Fruit fly (Drosophila melanogaster): ENCODE measurements around the gene CG46339.

The CG46339 gene

dm6 chr3R:26988412-26988981, 72.9 kb downstream of the CG46339 start, which contains the start of gene CG31075 (continued):
- TF ChIP-seq Sp1 (GFP tag; optimal IDR thresholded peaks at IDR 0.05) = peak; percentile 90
- peak; percentile 81 for TF ChIP-seq Hnf4 (GFP tag; optimal IDR thresholded peaks at IDR 0.05)
- TF ChIP-seq ey (GFP tag; optimal IDR thresholded peaks at IDR 0.05) = peak; percentile 83
- TF ChIP-seq Hr78 (GFP tag; optimal IDR thresholded peaks at IDR 0.05) = no peak
- TF ChIP-seq foxo (GFP tag; optimal IDR thresholded peaks at IDR 0.05) = peak in 1 of 2 experiments; percentile 97
- TF ChIP-seq fru (GFP tag; optimal IDR thresholded peaks at IDR 0.05) = peak; percentile 90

- TF ChIP-seq sage (GFP tag; optimal IDR thresholded peaks at IDR 0.05) (peak; percentile 59), br (GFP tag; optimal IDR thresholded peaks at IDR 0.05) (peak; percentile 56), Rel (GFP tag; optimal IDR thresholded peaks at IDR 0.05) (no peak), Rel (tag; optimal IDR thresholded peaks at IDR 0.05) (peak; percentile 35), sv (GFP tag; optimal IDR thresholded peaks at IDR 0.05) (no peak), h (GFP tag; optimal IDR thresholded peaks at IDR 0.05) (peak; percentile 89), dmrt93B (GFP tag; optimal IDR thresholded peaks at IDR 0.05) (peak; percentile 33), fru (GFP tag; optimal IDR thresholded peaks at IDR 0.05) (peak; percentile 85), jim (GFP tag; optimal IDR thresholded peaks at IDR 0.05) (no peak), HLH106 (tag; optimal IDR thresholded peaks at IDR 0.05) (peak; percentile 82), Dfd (GFP tag; optimal IDR thresholded peaks at IDR 0.05) (no peak), rgr (GFP tag; optimal IDR thresholded peaks at IDR 0.05) (peak; percentile 78), Hr78 (GFP tag; optimal IDR thresholded peaks at IDR 0.05) (no peak), dsf (GFP tag; optimal IDR thresholded peaks at IDR 0.05; ENCODE audit: borderline replicate concordance) (no peak), usp (GFP tag; optimal IDR thresholded peaks at IDR 0.05) (no peak), Hr83 (GFP tag; optimal IDR thresholded peaks at IDR 0.05; ENCODE audit: poor library complexity, severe bottlenecking) (no peak), brk (GFP tag; optimal IDR thresholded peaks at IDR 0.05) (peak; percentile 55), Jra (GFP tag; optimal IDR thresholded peaks at IDR 0.05) (peak; percentile 24), Abd-B (GFP tag; optimal IDR thresholded peaks at IDR 0.05) (no peak), Dif (GFP tag; optimal IDR thresholded peaks at IDR 0.05; ENCODE audit: partially characterized antibody) (no peak), Mio (GFP tag; optimal IDR thresholded peaks at IDR 0.05) (no peak), lola (GFP tag; optimal IDR thresholded peaks at IDR 0.05) (no peak), Sp1 (GFP tag; optimal IDR thresholded peaks at IDR 0.05) (peak; percentile 77), CG9705 (GFP tag; optimal IDR thresholded peaks at IDR 0.05) (peak; percentile 51), N (GFP tag; optimal IDR thresholded peaks at IDR 0.05) (no peak), OdsH (GFP tag; optimal IDR thresholded peaks at IDR 0.05) (peak; percentile 76), psq (GFP tag; optimal IDR thresholded peaks at IDR 0.05) (peak; percentile 33), ey (GFP tag; optimal IDR thresholded peaks at IDR 0.05) (peak; percentile 68), Vsx2 (GFP tag; optimal IDR thresholded peaks at IDR 0.05; ENCODE audit: partially characterized antibody) (no peak), CrebA (GFP tag; optimal IDR thresholded peaks at IDR 0.05; ENCODE audit: borderline replicate concordance) (peak; percentile 54), CG32264 (GFP tag; optimal IDR thresholded peaks at IDR 0.05) (peak; percentile 40), woc (GFP tag; optimal IDR thresholded peaks at IDR 0.05) (peak; percentile 82), tai (GFP tag; optimal IDR thresholded peaks at IDR 0.05) (peak; percentile 32), foxo (GFP tag; optimal IDR thresholded peaks at IDR 0.05) (peak in 1 of 2 experiments; percentile 83), GATAd (GFP tag; optimal IDR thresholded peaks at IDR 0.05) (no peak), Myc (optimal IDR thresholded peaks at IDR 0.05) (no peak), Hnf4 (GFP tag; optimal IDR thresholded peaks at IDR 0.05) (peak; percentile 67), dl (GFP tag; optimal IDR thresholded peaks at IDR 0.05; ENCODE audit: insufficient read depth in 1 of 2, partially characterized antibody in 2 of 2) (no peak), pan (optimal IDR thresholded peaks at IDR 0.05) (peak; percentile 64)
Observed at dm6 chr3R:26989802-26990509, 74.4 kb downstream of the CG46339 start, which contains the start of gene CG31076. CG31076 (minus strand) TSS chr3R:26989852.
